Fruit fly (Drosophila melanogaster) whole organism, embryonic: ENCODE results near the gene rho-5.

Experiments used
- Antp ChIP-seq: fragments of 200-800 bp; sonication (Bioruptor generic); optimal IDR thresholded peaks from 3 replicates; lab custom pipeline; 2016; ENCODE audit warnings: missing biosample characterization, missing genetic modification characterization
- CG11398 ChIP-seq: fragments of 200-800 bp; sonication (Bioruptor generic); optimal IDR thresholded peaks from 2 replicates; lab custom pipeline; 2016; ENCODE audit warnings: missing biosample characterization, missing genetic modification characterization
- CG1233 ChIP-seq: fragments of 200-800 bp; sonication (Bioruptor generic); optimal IDR thresholded peaks from 4 replicates; lab custom pipeline; 2018; ENCODE audit warnings: missing biosample characterization, mild to moderate bottlenecking, missing genetic modification characterization
- CG12391 ChIP-seq: fragments of 200-800 bp; sonication (Bioruptor generic); optimal IDR thresholded peaks from 3 replicates; lab custom pipeline; 2018; ENCODE audit warnings: missing biosample characterization, mild to moderate bottlenecking, missing genetic modification characterization, moderate library complexity
- CG15011 ChIP-seq: fragments of 200-800 bp; sonication (Bioruptor generic); optimal IDR thresholded peaks from 3 replicates; lab custom pipeline; 2018; ENCODE audit warnings: missing biosample characterization, mild to moderate bottlenecking, missing genetic modification characterization
- CG17912 ChIP-seq: fragments of 200-800 bp; sonication (Bioruptor generic); optimal IDR thresholded peaks from 2 replicates; lab custom pipeline; 2018; ENCODE audit warnings: missing biosample characterization, mild to moderate bottlenecking, missing genetic modification characterization
- CG18011 ChIP-seq: fragments of 200-800 bp; sonication (Bioruptor generic); optimal IDR thresholded peaks from 2 replicates; lab custom pipeline; 2017; ENCODE audit warnings: missing biosample characterization, missing genetic modification characterization, mild to moderate bottlenecking, moderate library complexity, missing genotype
- CG18262 ChIP-seq: fragments of 200-800 bp; optimal IDR thresholded peaks from 3 replicates; lab custom pipeline; 2019; ENCODE audit warnings: missing biosample characterization, mild to moderate bottlenecking, missing genetic modification characterization, moderate library complexity
- CG2202 ChIP-seq: fragments of 200-800 bp; sonication (Bioruptor generic); optimal IDR thresholded peaks from 2 replicates; lab custom pipeline; 2018; ENCODE audit warnings: missing biosample characterization, mild to moderate bottlenecking, missing genetic modification characterization
- CG30020 ChIP-seq: fragments of 200-800 bp; optimal IDR thresholded peaks from 2 replicates; lab custom pipeline; 2019; ENCODE audit warnings: missing biosample characterization, mild to moderate bottlenecking, missing genetic modification characterization, moderate library complexity
- CG3163 ChIP-seq: fragments of 200-800 bp; sonication (Bioruptor generic); optimal IDR thresholded peaks from 3 replicates; lab custom pipeline; 2016; ENCODE audit warnings: missing biosample characterization, missing genetic modification characterization
- CG33213 ChIP-seq: fragments of 200-800 bp; sonication (Bioruptor generic); optimal IDR thresholded peaks from 3 replicates; lab custom pipeline; 2016; ENCODE audit warnings: missing biosample characterization, missing genetic modification characterization
- CG5180 ChIP-seq: fragments of 200-800 bp; sonication (Bioruptor generic); optimal IDR thresholded peaks from 3 replicates; lab custom pipeline; 2017; ENCODE audit warnings: missing biosample characterization, missing genetic modification characterization, mild to moderate bottlenecking, moderate library complexity, missing genetic modification reagents
- CG7556 ChIP-seq: fragments of 200-800 bp; sonication (Bioruptor generic); optimal IDR thresholded peaks from 2 replicates; lab custom pipeline; 2017; ENCODE audit warnings: missing biosample characterization, mild to moderate bottlenecking, missing genetic modification characterization
- CG8765 ChIP-seq: fragments of 200-800 bp; sonication (Bioruptor generic); IDR thresholded peaks from 2 replicates; pipeline ENCODE4 v1.3.6; 2022; ENCODE audit warnings: missing biosample characterization, missing genetic modification characterization
- D ChIP-seq, 2 experiments: fragments of 200-800 bp in 1 of 2; fragments of >200 bp in 1 of 2; sonication (Bioruptor generic) in 1 of 2; optimal IDR thresholded peaks; 2 replicates in 1 of 2; 3 replicates in 1 of 2; lab custom pipeline; 2017; ENCODE audit warnings: mild to moderate bottlenecking in 1 of 2, missing biosample characterization in 1 of 2, missing genetic modification characterization in 1 of 2, missing genetic modification reagents in 1 of 2
- Dek ChIP-seq: fragments of 200-800 bp; sonication (Bioruptor generic); optimal IDR thresholded peaks from 3 replicates; lab custom pipeline; 2019; ENCODE audit warnings: missing biosample characterization, mild to moderate bottlenecking, missing genetic modification characterization, moderate library complexity
- Dip2 ChIP-seq: fragments of 200-800 bp; sonication (Bioruptor generic); IDR thresholded peaks from 2 replicates; pipeline ENCODE4 v1.3.6; 2022; ENCODE audit warnings: missing biosample characterization, missing genetic modification characterization
- Dp ChIP-seq: fragments of 200-800 bp; sonication (Bioruptor generic); optimal IDR thresholded peaks from 2 replicates; lab custom pipeline; 2018; ENCODE audit warnings: missing biosample characterization, mild to moderate bottlenecking, missing genetic modification characterization, moderate library complexity
- Fer2 ChIP-seq: fragments of 200-800 bp; sonication (Bioruptor generic); optimal IDR thresholded peaks from 2 replicates; lab custom pipeline; 2018; ENCODE audit warnings: missing biosample characterization, mild to moderate bottlenecking, missing genetic modification characterization, moderate library complexity
- H15 ChIP-seq: fragments of 200-800 bp; sonication (Bioruptor generic); IDR thresholded peaks from 3 replicates; pipeline ENCODE4 v1.3.6; 2022; ENCODE audit warnings: missing biosample characterization, missing genetic modification characterization
- H2.0 ChIP-seq: fragments of 200-800 bp; sonication (Bioruptor generic); IDR thresholded peaks from 2 replicates; pipeline ENCODE4 v1.3.6; 2022; ENCODE audit warnings: missing biosample characterization, missing genetic modification characterization
- HmgZ ChIP-seq: fragments of 200-800 bp; sonication (Bioruptor generic); optimal IDR thresholded peaks from 2 replicates; lab custom pipeline; 2018; ENCODE audit warnings: missing biosample characterization, mild to moderate bottlenecking, missing genetic modification characterization
- Hsf ChIP-seq: fragments of 200-800 bp; sonication (Bioruptor generic); optimal IDR thresholded peaks from 3 replicates; lab custom pipeline; 2016; ENCODE audit warnings: missing biosample characterization, missing genetic modification characterization
- Jarid2 ChIP-seq: fragments of 200-800 bp; sonication (Bioruptor generic); optimal IDR thresholded peaks from 3 replicates; lab custom pipeline; 2017; ENCODE audit warnings: mild to moderate bottlenecking, missing biosample characterization, missing genetic modification reagents, missing genetic modification characterization
- Lhr ChIP-seq: fragments of 200-800 bp; sonication (Bioruptor generic); optimal IDR thresholded peaks from 3 replicates; lab custom pipeline; 2017; ENCODE audit warnings: mild to moderate bottlenecking, missing biosample characterization, missing genetic modification reagents, missing genetic modification characterization
- Med ChIP-seq: fragments of 200-800 bp; sonication (Bioruptor generic); peaks from one replicate; lab custom pipeline; 2016; ENCODE audit warnings: missing biosample characterization, missing genetic modification characterization, mild to moderate bottlenecking, inconsistent platforms, moderate library complexity
- Optix ChIP-seq: fragments of 200-800 bp; sonication (Bioruptor generic); IDR thresholded peaks from 3 replicates; pipeline ENCODE4 v1.3.6; 2022; ENCODE audit warnings: missing biosample characterization, missing genetic modification characterization
- Pdp1 ChIP-seq, 2 experiments: fragments of 200-800 bp; sonication (Bioruptor generic); optimal IDR thresholded peaks; 3 replicates each; lab custom pipeline; 2016; ENCODE audit warnings: missing biosample characterization in 2 of 2, missing genetic modification characterization in 2 of 2, mild to moderate bottlenecking in 1 of 2, moderate library complexity in 1 of 2
- Sox100B ChIP-seq: fragments of 200-800 bp; sonication (Bioruptor generic); optimal IDR thresholded peaks from 3 replicates; lab custom pipeline; 2018; ENCODE audit warnings: missing biosample characterization, mild to moderate bottlenecking, missing genetic modification characterization
- Usf ChIP-seq: fragments of 200-800 bp; sonication (Bioruptor generic); optimal IDR thresholded peaks from 2 replicates; lab custom pipeline; 2017; ENCODE audit warnings: missing genotype, missing biosample characterization, missing genetic modification characterization
- bbx ChIP-seq: fragments of 200-800 bp; sonication (Bioruptor generic); IDR thresholded peaks from 2 replicates; pipeline ENCODE4 v1.3.6; 2022; ENCODE audit warnings: missing biosample characterization, missing genetic modification characterization; ENCODE audit not compliant: partially characterized antibody
- bcd ChIP-seq: fragments of 200-800 bp; sonication (Bioruptor generic); optimal IDR thresholded peaks from 2 replicates; lab custom pipeline; 2017; ENCODE audit warnings: missing biosample characterization, mild to moderate bottlenecking, missing genetic modification characterization
- bowl ChIP-seq: fragments of 200-800 bp; sonication (Bioruptor generic); IDR thresholded peaks from 2 replicates; pipeline ENCODE4 v1.3.6; 2022; ENCODE audit warnings: missing biosample characterization, missing genetic modification characterization
- caup ChIP-seq: fragments of 200-800 bp; sonication (Bioruptor generic); optimal IDR thresholded peaks from 3 replicates; lab custom pipeline; 2017; ENCODE audit warnings: missing biosample characterization, mild to moderate bottlenecking, missing genetic modification characterization, moderate library complexity; ENCODE audit not compliant: severe bottlenecking
- cg ChIP-seq: fragments of 200-800 bp; sonication (Bioruptor generic); optimal IDR thresholded peaks from 3 replicates; lab custom pipeline; 2019; ENCODE audit warnings: missing biosample characterization, mild to moderate bottlenecking, missing genetic modification characterization, moderate library complexity
- ci ChIP-seq: fragments of 200-800 bp; sonication (Bioruptor generic); IDR thresholded peaks from 3 replicates; pipeline ENCODE4 v1.3.6; 2022; ENCODE audit warnings: missing biosample characterization, missing genetic modification characterization
- corto ChIP-seq: fragments of 200-800 bp; sonication (Bioruptor generic); optimal IDR thresholded peaks from 2 replicates; lab custom pipeline; 2016; ENCODE audit warnings: missing biosample characterization, mild to moderate bottlenecking, missing genetic modification characterization, moderate library complexity
- crc ChIP-seq: fragments of 200-800 bp; sonication (Bioruptor generic); optimal IDR thresholded peaks from 2 replicates; lab custom pipeline; 2016; ENCODE audit warnings: missing biosample characterization, missing genetic modification characterization
- cwo ChIP-seq: fragments of 200-800 bp; sonication (Bioruptor generic); optimal IDR thresholded peaks from 3 replicates; lab custom pipeline; 2017; ENCODE audit warnings: missing biosample characterization, missing genetic modification characterization, mild to moderate bottlenecking, moderate library complexity, missing genetic modification reagents
- dan ChIP-seq: fragments of 200-800 bp; sonication (Bioruptor generic); IDR thresholded peaks from 2 replicates; pipeline ENCODE4 v1.3.6; 2022; ENCODE audit warnings: missing biosample characterization, missing genetic modification characterization
- lab ChIP-seq: fragments of 200-800 bp; sonication (Bioruptor generic); optimal IDR thresholded peaks from 3 replicates; lab custom pipeline; 2017; ENCODE audit warnings: missing biosample characterization, missing genetic modification characterization, mild to moderate bottlenecking, moderate library complexity, missing genetic modification reagents
- mirr ChIP-seq: fragments of 200-800 bp; sonication (Bioruptor generic); optimal IDR thresholded peaks from 3 replicates; lab custom pipeline; 2018; ENCODE audit warnings: missing biosample characterization, mild to moderate bottlenecking, missing genetic modification characterization
- slou ChIP-seq: fragments of 200-800 bp; sonication (Bioruptor generic); optimal IDR thresholded peaks from 3 replicates; lab custom pipeline; 2016; ENCODE audit warnings: missing biosample characterization, missing genetic modification characterization
- so ChIP-seq: fragments of 200-800 bp; sonication (Bioruptor generic); IDR thresholded peaks from 3 replicates; pipeline ENCODE4 v1.3.6; 2022; ENCODE audit warnings: missing biosample characterization, missing genetic modification characterization
- toy ChIP-seq: fragments of 200-800 bp; sonication (Bioruptor generic); IDR thresholded peaks from 2 replicates; pipeline ENCODE4 v1.3.6; 2022; ENCODE audit warnings: missing biosample characterization, missing genetic modification characterization
- trem ChIP-seq: fragments of 200-800 bp; optimal IDR thresholded peaks from 3 replicates; lab custom pipeline; 2019; ENCODE audit warnings: missing biosample characterization, mild to moderate bottlenecking, missing genetic modification characterization, moderate library complexity
- unc-4 ChIP-seq: fragments of 200-800 bp; sonication (Bioruptor generic); IDR thresholded peaks from 2 replicates; pipeline ENCODE4 v1.3.6; 2022; ENCODE audit warnings: missing biosample characterization, missing genetic modification characterization; ENCODE audit not compliant: partially characterized antibody
- wek ChIP-seq: fragments of 200-800 bp; sonication (Bioruptor generic); optimal IDR thresholded peaks from 3 replicates; lab custom pipeline; 2018; ENCODE audit warnings: missing biosample characterization, mild to moderate bottlenecking, missing genetic modification characterization, moderate library complexity

The rho-5 gene

dm6 chr2L:10396877-10397587 is 23.3 kb upstream of the rho-5 start (continued):
- no peak for TF ChIP-seq Fer2 (tag; lab: Kevin White, UChicago)
- no peak for TF ChIP-seq CG3163 (GFP tag; lab: Kevin White, UChicago)
- peak; percentile 6 for TF ChIP-seq Sox100B
- no peak for TF ChIP-seq Jarid2 (GFP tag; lab: Kevin White, UChicago)
- no peak for TF ChIP-seq ci (GFP tag; lab: Robert Waterston, UW)
- no peak for TF ChIP-seq Dip2 (GFP tag; lab: Robert Waterston, UW)
- no peak for TF ChIP-seq CG11398 (GFP tag; lab: Kevin White, UChicago)
- no peak for TF ChIP-seq Hsf (GFP tag; lab: Kevin White, UChicago)
- peak; percentile 70 for TF ChIP-seq Med (GFP tag; lab: Kevin White, UChicago)
- no peak for TF ChIP-seq CG15011
- TF ChIP-seq CG2202, result no peak
- no peak for TF ChIP-seq CG17912 (GFP tag; lab: Kevin White, UChicago)
- TF ChIP-seq H15 (GFP tag; lab: Robert Waterston, UW), result no peak
- TF ChIP-seq lab, result no peak
- no peak for TF ChIP-seq H2.0 (GFP tag; lab: Robert Waterston, UW)
- no peak for TF ChIP-seq Dp (GFP tag; lab: Kevin White, UChicago)
- no peak for TF ChIP-seq Optix
- TF ChIP-seq HmgZ (tag; lab: Kevin White, UChicago), result no peak
- TF ChIP-seq toy (GFP tag; lab: Robert Waterston, UW), result no peak
- no peak for TF ChIP-seq Lhr (GFP tag; lab: Kevin White, UChicago)
- no peak for TF ChIP-seq slou (GFP tag; lab: Kevin White, UChicago)
- TF ChIP-seq trem, result no peak
- TF ChIP-seq D (optimal IDR thresholded peaks at IDR 0.05; lab: Kevin White, UChicago), result no peak
- TF ChIP-seq D (GFP tag; optimal IDR thresholded peaks at IDR 0.05; lab: Kevin White, UChicago), result no peak
- peak; percentile 9 for TF ChIP-seq corto (GFP tag; lab: Kevin White, UChicago)
- TF ChIP-seq CG1233, result peak; percentile 1
- no peak for TF ChIP-seq CG33213 (GFP tag; lab: Kevin White, UChicago)
- no peak for TF ChIP-seq CG5180
- no peak for TF ChIP-seq caup (GFP tag; lab: Kevin White, UChicago)
- TF ChIP-seq cwo (GFP tag; lab: Kevin White, UChicago), result no peak
- TF ChIP-seq crc (GFP tag; lab: Kevin White, UChicago), result no peak
- TF ChIP-seq Dek (tag; lab: Kevin White, UChicago), result no peak
- peak; percentile 84 for TF ChIP-seq cg (GFP tag; lab: Kevin White, UChicago)
- TF ChIP-seq bcd (GFP tag; lab: Kevin White, UChicago), result no peak
- peak; percentile 13 for TF ChIP-seq mirr (GFP tag; lab: Kevin White, UChicago)
- no peak for TF ChIP-seq CG12391 (tag; lab: Kevin White, UChicago)
- TF ChIP-seq so (GFP tag; lab: Robert Waterston, UW), result no peak
- TF ChIP-seq unc-4 (GFP tag; lab: Robert Waterston, UW), result 0 out of 2 replicates have a peak, but pooled peaks have one; percentile 6
- TF ChIP-seq bowl (GFP tag; lab: Robert Waterston, UW), result no peak
- no peak for TF ChIP-seq CG7556 (GFP tag; lab: Kevin White, UChicago)
- peak in 1 of 2 experiments; percentile 74 for TF ChIP-seq Pdp1 (GFP tag; optimal IDR thresholded peaks at IDR 0.05; lab: Kevin White, UChicago)
- no peak for TF ChIP-seq bbx (GFP tag; lab: Robert Waterston, UW)
- TF ChIP-seq Usf (GFP tag; lab: Kevin White, UChicago), result no peak
- TF ChIP-seq CG30020 (tag; lab: Kevin White, UChicago), result peak; percentile 59
- TF ChIP-seq Antp (GFP tag; lab: Kevin White, UChicago), result no peak
- TF ChIP-seq wek (GFP tag; lab: Kevin White, UChicago), result peak; percentile 42
- TF ChIP-seq CG18262, result no peak
- no peak for TF ChIP-seq CG18011 (GFP tag; lab: Kevin White, UChicago)
- TF ChIP-seq CG8765, result no peak
- no peak for TF ChIP-seq dan (GFP tag; lab: Robert Waterston, UW)
